Fruit fly (Drosophila melanogaster) whole organism, embryonic: ENCODE data around the gene CG13056.

Source experiments
- Blimp-1 ChIP-seq: fragments of 200-800 bp; sonication (Bioruptor generic); optimal IDR thresholded peaks from 3 replicates; lab custom pipeline; 2018; ENCODE audit warnings: missing biosample characterization, missing genetic modification characterization, mild to moderate bottlenecking, moderate library complexity, missing genetic modification reagents
- Bteb2 ChIP-seq: fragments of 200-800 bp; sonication (Bioruptor generic); optimal IDR thresholded peaks from 2 replicates; lab custom pipeline; 2016; ENCODE audit warnings: missing biosample characterization, missing genetic modification characterization
- CG7745 ChIP-seq: fragments of 200-800 bp; sonication (Bioruptor generic); optimal IDR thresholded peaks from 2 replicates; lab custom pipeline; 2018; ENCODE audit warnings: missing biosample characterization, mild to moderate bottlenecking, missing genetic modification characterization, moderate library complexity
- ems ChIP-seq: fragments of 200-800 bp; sonication (Bioruptor generic); optimal IDR thresholded peaks from 3 replicates; lab custom pipeline; 2016; ENCODE audit warnings: missing biosample characterization, missing genetic modification characterization

dm6 chr3L:16354197-16354596 lies 21.1 kb downstream of the CG13056 start, which contains the start of gene Pdh:
- no peak for TF ChIP-seq CG7745 (tag; lab: Kevin White, UChicago)
- TF ChIP-seq Blimp-1 (GFP tag; lab: Kevin White, UChicago) = no peak
- TF ChIP-seq Bteb2 (GFP tag; lab: Kevin White, UChicago) = no peak
- no peak for TF ChIP-seq ems (GFP tag; lab: Kevin White, UChicago)
